Fruit fly (Drosophila melanogaster) whole organism, prepupa: ENCODE measurements around the gene Bacc.

Experiments
- Blimp-1 ChIP-seq: fragments of 200-800 bp; sonication (Bioruptor generic); optimal IDR thresholded peaks from 3 replicates; lab custom pipeline; 2017; ENCODE audit warnings: missing biosample characterization, missing genetic modification characterization, mild to moderate bottlenecking, moderate library complexity, missing genetic modification reagents
- CG10631 ChIP-seq: fragments of 200-800 bp; sonication (Bioruptor generic); optimal IDR thresholded peaks from 2 replicates; lab custom pipeline; 2016; ENCODE audit warnings: missing biosample characterization, missing genetic modification characterization
- CG10669 ChIP-seq: fragments of 200-800 bp; sonication (Bioruptor generic); optimal IDR thresholded peaks from 3 replicates; lab custom pipeline; 2018; ENCODE audit warnings: missing biosample characterization, mild to moderate bottlenecking, missing genetic modification characterization, moderate library complexity
- CG11294 ChIP-seq: fragments of 200-800 bp; sonication (Bioruptor generic); IDR thresholded peaks from 2 replicates; pipeline ENCODE4 v1.3.6; 2022; ENCODE audit warnings: missing biosample characterization, missing genetic modification characterization
- CG11762 ChIP-seq: fragments of 200-800 bp; sonication (Bioruptor generic); optimal IDR thresholded peaks from 3 replicates; lab custom pipeline; 2016; ENCODE audit warnings: missing biosample characterization, missing genetic modification characterization; ENCODE audit not compliant: insufficient read depth
- CG15336 ChIP-seq: fragments of 200-800 bp; sonication (Bioruptor generic); IDR thresholded peaks from 2 replicates; pipeline ENCODE4 v1.3.6; 2022; ENCODE audit warnings: missing biosample characterization, missing genetic modification characterization
- CG1621 ChIP-seq: fragments of 200-800 bp; sonication (Bioruptor generic); optimal IDR thresholded peaks from 3 replicates; lab custom pipeline; 2018; ENCODE audit warnings: missing biosample characterization, mild to moderate bottlenecking, missing genetic modification characterization
- CG16779 ChIP-seq: fragments of 200-800 bp; sonication (Bioruptor generic); optimal IDR thresholded peaks from 3 replicates; lab custom pipeline; 2017; ENCODE audit warnings: missing biosample characterization, mild to moderate bottlenecking, missing genetic modification characterization
- CG3032 ChIP-seq: fragments of 200-800 bp; optimal IDR thresholded peaks from 2 replicates; lab custom pipeline; 2019; ENCODE audit warnings: missing biosample characterization, mild to moderate bottlenecking, missing genetic modification characterization, moderate library complexity
- CG31627 ChIP-seq: fragments of 200-800 bp; sonication (Bioruptor generic); optimal IDR thresholded peaks from 3 replicates; lab custom pipeline; 2016; ENCODE audit warnings: missing biosample characterization, missing genetic modification characterization
- CG3919 ChIP-seq: fragments of 200-800 bp; sonication (Bioruptor generic); optimal IDR thresholded peaks from 3 replicates; lab custom pipeline; 2016; ENCODE audit warnings: missing biosample characterization, missing genetic modification characterization
- CG4318 ChIP-seq: fragments of 200-800 bp; sonication (Bioruptor generic); optimal IDR thresholded peaks from 3 replicates; lab custom pipeline; 2017; ENCODE audit warnings: missing biosample characterization, mild to moderate bottlenecking, missing genetic modification characterization
- CG6276 ChIP-seq: fragments of 200-800 bp; sonication (Bioruptor generic); optimal IDR thresholded peaks from 2 replicates; lab custom pipeline; 2017; ENCODE audit warnings: missing biosample characterization, mild to moderate bottlenecking, missing genetic modification characterization
- CG6792 ChIP-seq: fragments of 200-800 bp; sonication (Bioruptor generic); optimal IDR thresholded peaks from 3 replicates; lab custom pipeline; 2016; ENCODE audit warnings: missing biosample characterization, missing genetic modification characterization
- CG6808 ChIP-seq: fragments of 200-800 bp; sonication (Bioruptor generic); optimal IDR thresholded peaks from 3 replicates; lab custom pipeline; 2017; ENCODE audit warnings: missing biosample characterization, missing genetic modification characterization, mild to moderate bottlenecking, moderate library complexity, missing genetic modification reagents
- CG6854 ChIP-seq: fragments of 200-800 bp; sonication (Bioruptor generic); optimal IDR thresholded peaks from 2 replicates; lab custom pipeline; 2017; ENCODE audit warnings: missing biosample characterization, mild to moderate bottlenecking, missing genetic modification characterization
- CG8119 ChIP-seq: fragments of 200-800 bp; sonication (Bioruptor generic); IDR thresholded peaks from 3 replicates; pipeline ENCODE4 v1.3.6; 2022; ENCODE audit warnings: missing biosample characterization, missing genetic modification characterization
- CG8319 ChIP-seq: fragments of 200-800 bp; sonication (Bioruptor generic); optimal IDR thresholded peaks from 3 replicates; lab custom pipeline; 2016; ENCODE audit warnings: missing biosample characterization, missing genetic modification characterization
- CG9139 ChIP-seq: fragments of 200-800 bp; sonication (Bioruptor generic); optimal IDR thresholded peaks from 3 replicates; lab custom pipeline; 2017; ENCODE audit warnings: missing biosample characterization, mild to moderate bottlenecking, missing genetic modification characterization
- Eip75B ChIP-seq: fragments of 200-800 bp; sonication (Bioruptor generic); optimal IDR thresholded peaks from 3 replicates; lab custom pipeline; 2016; ENCODE audit warnings: missing biosample characterization, missing genetic modification characterization
- Eip93F ChIP-seq: fragments of 200-800 bp; sonication (Bioruptor generic); optimal IDR thresholded peaks from 2 replicates; lab custom pipeline; 2016; ENCODE audit warnings: missing biosample characterization, mild to moderate bottlenecking, missing genetic modification characterization
- Ets21C ChIP-seq: fragments of 200-800 bp; sonication (Bioruptor generic); optimal IDR thresholded peaks from 3 replicates; lab custom pipeline; 2016; ENCODE audit warnings: missing biosample characterization, missing genetic modification characterization
- Gug ChIP-seq: fragments of 200-800 bp; sonication (Bioruptor generic); IDR thresholded peaks from 2 replicates; pipeline ENCODE4 v1.3.6; 2022; ENCODE audit warnings: missing biosample characterization, missing genetic modification characterization
- Hr39 ChIP-seq: fragments of 200-800 bp; sonication (Bioruptor generic); optimal IDR thresholded peaks from 2 replicates; lab custom pipeline; 2016; ENCODE audit warnings: missing biosample characterization, missing genetic modification characterization
- Hr4 ChIP-seq: fragments of 200-800 bp; sonication (Bioruptor generic); optimal IDR thresholded peaks from 3 replicates; lab custom pipeline; 2016; ENCODE audit warnings: missing biosample characterization, missing genetic modification characterization
- OdsH ChIP-seq: fragments of 200-800 bp; sonication (Bioruptor generic); optimal IDR thresholded peaks from 3 replicates; lab custom pipeline; 2016; ENCODE audit warnings: missing biosample characterization, missing genetic modification characterization
- Sox102F ChIP-seq: fragments of 200-800 bp; sonication (Bioruptor generic); optimal IDR thresholded peaks from 2 replicates; lab custom pipeline; 2016; ENCODE audit warnings: missing biosample characterization, mild to moderate bottlenecking, missing genetic modification characterization
- acj6 ChIP-seq: fragments of 200-800 bp; sonication (Bioruptor generic); optimal IDR thresholded peaks from 3 replicates; lab custom pipeline; 2016; ENCODE audit warnings: missing biosample characterization, missing genetic modification characterization
- cyc ChIP-seq: fragments of 200-800 bp; sonication (Bioruptor generic); optimal IDR thresholded peaks from 3 replicates; lab custom pipeline; 2016; ENCODE audit warnings: missing biosample characterization, missing genetic modification characterization
- dac ChIP-seq: fragments of 200-800 bp; sonication (Bioruptor generic); optimal IDR thresholded peaks from 2 replicates; lab custom pipeline; 2017; ENCODE audit warnings: missing biosample characterization, mild to moderate bottlenecking, missing genetic modification characterization
- dsx ChIP-seq: fragments of 200-800 bp; optimal IDR thresholded peaks from 3 replicates; lab custom pipeline; 2019; ENCODE audit warnings: missing biosample characterization, mild to moderate bottlenecking, missing genetic modification characterization, moderate library complexity; ENCODE audit not compliant: poor library complexity, severe bottlenecking
- esn ChIP-seq: fragments of 200-800 bp; sonication (Bioruptor generic); optimal IDR thresholded peaks from 2 replicates; lab custom pipeline; 2016; ENCODE audit warnings: missing biosample characterization, mild to moderate bottlenecking, missing genetic modification characterization, moderate library complexity
- fd59A ChIP-seq: fragments of 200-800 bp; sonication (Bioruptor generic); optimal IDR thresholded peaks from 2 replicates; lab custom pipeline; 2017; ENCODE audit warnings: missing biosample characterization, mild to moderate bottlenecking, missing genetic modification characterization, missing genetic modification reagents
- fd85E ChIP-seq: fragments of 200-800 bp; sonication (Bioruptor generic); optimal IDR thresholded peaks from 3 replicates; lab custom pipeline; 2016; ENCODE audit warnings: missing biosample characterization, missing genetic modification characterization
- fkh ChIP-seq: fragments of 200-800 bp; sonication (Bioruptor generic); optimal IDR thresholded peaks from 3 replicates; lab custom pipeline; 2017; ENCODE audit warnings: missing biosample characterization, mild to moderate bottlenecking, missing genetic modification characterization, moderate library complexity
- lz ChIP-seq: fragments of 200-800 bp; sonication (Bioruptor generic); optimal IDR thresholded peaks from 3 replicates; lab custom pipeline; 2016; ENCODE audit warnings: missing biosample characterization, missing genetic modification characterization
- net ChIP-seq: fragments of 200-800 bp; sonication (Bioruptor generic); optimal IDR thresholded peaks from 3 replicates; lab custom pipeline; 2016; ENCODE audit warnings: missing biosample characterization, missing genetic modification characterization
- pdm3 ChIP-seq: fragments of 200-800 bp; sonication (Bioruptor generic); optimal IDR thresholded peaks from 3 replicates; lab custom pipeline; 2016; ENCODE audit warnings: missing biosample characterization, missing genetic modification characterization
- salr ChIP-seq, 2 experiments: fragments of 200-800 bp; sonication (Bioruptor generic); optimal IDR thresholded peaks; 3 replicates each; lab custom pipeline; 2016 to 2018; ENCODE audit warnings: missing biosample characterization in 2 of 2, missing genetic modification characterization in 2 of 2, mild to moderate bottlenecking in 1 of 2
- spab ChIP-seq: fragments of 200-800 bp; sonication (Bioruptor generic); optimal IDR thresholded peaks from 2 replicates; lab custom pipeline; 2017; ENCODE audit warnings: missing biosample characterization, mild to moderate bottlenecking, missing genetic modification characterization, missing genetic modification reagents
- svp ChIP-seq: fragments of 200-800 bp; sonication (Bioruptor generic); peaks from one replicate; lab custom pipeline; 2016; ENCODE audit warnings: missing biosample characterization, missing genetic modification characterization
- topi ChIP-seq: fragments of 200-800 bp; sonication (Bioruptor generic); optimal IDR thresholded peaks from 3 replicates; lab custom pipeline; 2016; ENCODE audit warnings: missing biosample characterization, missing genetic modification characterization
- vri ChIP-seq: fragments of 200-800 bp; sonication (Bioruptor generic); optimal IDR thresholded peaks from 3 replicates; lab custom pipeline; 2016; ENCODE audit warnings: missing biosample characterization, mild to moderate bottlenecking, missing genetic modification characterization

Bacc gene

DNA sequence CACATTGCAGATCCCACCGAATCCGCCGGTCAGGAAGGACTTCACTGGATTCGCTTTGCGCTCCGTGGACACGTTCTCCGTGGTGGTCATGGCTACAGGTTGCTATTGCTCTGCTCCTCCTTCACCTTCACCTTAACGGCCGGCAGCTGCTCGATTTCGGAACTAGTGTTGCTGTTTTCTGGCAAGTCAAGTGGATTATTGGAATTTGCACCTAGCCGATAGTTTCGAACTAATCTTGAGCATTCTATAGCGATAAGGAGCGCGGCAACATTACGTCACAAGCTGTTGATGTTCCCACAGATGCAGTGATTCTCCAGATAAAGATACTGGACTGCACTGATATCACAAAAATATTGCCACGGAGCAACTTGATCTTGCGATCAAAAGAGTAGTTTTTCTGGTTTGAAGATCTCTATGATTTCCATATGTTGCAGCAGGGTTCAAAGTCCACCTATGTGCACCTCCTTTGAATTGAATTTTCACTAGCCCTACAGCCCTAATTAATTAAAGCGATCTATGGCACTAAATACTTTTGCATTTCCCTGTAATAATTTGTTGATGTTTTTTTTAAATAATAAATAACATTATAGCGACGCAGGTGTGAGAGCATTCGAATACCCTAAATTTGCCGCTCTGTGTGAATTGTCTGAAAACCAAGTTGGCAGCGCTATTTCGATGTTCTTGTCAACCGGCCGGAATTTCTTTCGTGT, 17.4 kb downstream of the Bacc start, which contains the start of the genes colt and HINT1 (continued):
- TF ChIP-seq Hr4 (GFP tag; lab: Kevin White, UChicago) (peak; percentile 71), CG11762 (GFP tag; lab: Kevin White, UChicago) (peak; percentile 75), lz (GFP tag; lab: Kevin White, UChicago) (no peak), OdsH (peak; percentile 41), svp (GFP tag; lab: Kevin White, UChicago) (peak; percentile 76), CG6792 (GFP tag; lab: Kevin White, UChicago) (no peak), CG10631 (GFP tag; lab: Kevin White, UChicago) (no peak), fd59A (no peak), dac (GFP tag; lab: Kevin White, UChicago) (peak; percentile 64), spab (GFP tag; lab: Kevin White, UChicago) (peak; percentile 82), CG8119 (GFP tag; lab: Robert Waterston, UW) (peak; percentile 71; the same call in 2 of the 3 replicates), esn (GFP tag; lab: Kevin White, UChicago) (peak; percentile 3), Eip93F (GFP tag; lab: Kevin White, UChicago) (no peak), CG9139 (GFP tag; lab: Kevin White, UChicago) (peak; percentile 98), CG15336 (GFP tag; lab: Robert Waterston, UW) (peak; percentile 74), CG10669 (GFP tag; lab: Kevin White, UChicago) (peak; percentile 77), CG1621 (tag; lab: Kevin White, UChicago) (peak; percentile 91), Eip75B (peak; percentile 39), CG3919 (GFP tag; lab: Kevin White, UChicago) (peak; percentile 77), CG6808 (GFP tag; lab: Kevin White, UChicago) (peak; percentile 96), CG11294 (GFP tag; lab: Robert Waterston, UW) (no peak), fd85E (GFP tag; lab: Kevin White, UChicago) (no peak), Blimp-1 (GFP tag; lab: Kevin White, UChicago) (no peak), Ets21C (no peak), fkh (GFP tag; lab: Kevin White, UChicago) (no peak), acj6 (peak; percentile 12), pdm3 (GFP tag; lab: Kevin White, UChicago) (no peak), CG8319 (peak; percentile 0), net (peak; percentile 72), CG3032 (tag; lab: Kevin White, UChicago) (peak; percentile 65), cyc (GFP tag; lab: Kevin White, UChicago) (peak; percentile 37), Hr39 (GFP tag; lab: Kevin White, UChicago) (no peak), CG4318 (no peak), Gug (no peak), CG6276 (GFP tag; lab: Kevin White, UChicago) (peak; percentile 96), CG6854 (GFP tag; lab: Kevin White, UChicago) (peak; percentile 92), CG31627 (GFP tag; lab: Kevin White, UChicago) (no peak)

DNA sequence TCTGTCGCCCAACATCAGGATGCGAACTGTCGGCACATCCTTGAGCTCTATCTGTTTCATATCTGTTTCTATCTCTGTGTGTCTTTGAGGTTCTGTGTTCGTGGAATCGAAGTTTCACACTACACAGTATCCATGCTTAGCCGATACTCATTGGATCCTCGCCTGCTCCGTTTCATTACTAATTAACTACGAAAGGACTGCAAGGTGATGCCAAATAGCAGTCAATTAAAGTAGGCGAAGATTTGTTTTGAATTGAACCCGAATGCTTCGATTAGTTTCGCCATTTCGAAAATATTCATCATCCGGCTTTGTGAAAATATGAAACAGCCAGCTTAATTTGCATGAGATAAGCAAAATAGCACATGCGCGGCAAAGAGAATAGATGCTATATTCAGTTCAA, 19.4 kb downstream of the Bacc start, which contains the start of gene CG15399:
Gene CG15399 (minus strand): TSS at position 101 of the 400 bp plus-strand sequence.
- TF ChIP-seq dsx (GFP tag; lab: Kevin White, UChicago) (no peak), cyc (GFP tag; lab: Kevin White, UChicago) (no peak), spab (GFP tag; lab: Kevin White, UChicago) (no peak), topi (GFP tag; lab: Kevin White, UChicago) (no peak), acj6 (no peak), CG8319 (no peak), esn (GFP tag; lab: Kevin White, UChicago) (no peak), Ets21C (no peak), CG16779 (tag; lab: Kevin White, UChicago) (no peak), Hr39 (GFP tag; lab: Kevin White, UChicago) (no peak), salr (GFP tag; optimal IDR thresholded peaks at IDR 0.05; lab: Kevin White, UChicago) (no peak), CG11762 (GFP tag; lab: Kevin White, UChicago) (no peak), vri (GFP tag; lab: Kevin White, UChicago) (no peak), fkh (GFP tag; lab: Kevin White, UChicago) (no peak), CG9139 (GFP tag; lab: Kevin White, UChicago) (no peak), Sox102F (GFP tag; lab: Kevin White, UChicago) (no peak)
- TF ChIP-seq, all 60 proteins: peak for 0
